Worm (Caenorhabditis elegans): ENCODE results near the gene arp-6.

The arp-6 gene

ce11 chrII:8058769-8059168 lies 21.6 kb upstream of the arp-6 start, which contains the start of gene T05H10.8:
Gene T05H10.8 (plus strand): TSS chrII:8059069.
- no peak for TF ChIP-seq nhr-71 (tag; optimal IDR thresholded peaks at IDR 0.05)
- TF ChIP-seq dsc-1 (tag; optimal IDR thresholded peaks at IDR 0.05) = peak; percentile 20

- TF ChIP-seq ceh-82 (tag; optimal IDR thresholded peaks at IDR 0.05) (no peak), snu-23 (GFP tag; optimal IDR thresholded peaks at IDR 0.05) (no peak), nhr-71 (tag; optimal IDR thresholded peaks at IDR 0.05) (peak; percentile 41), ama-1 (optimal IDR thresholded peaks at IDR 0.05) (no peak), skn-1 (tag; optimal IDR thresholded peaks at IDR 0.05) (no peak), fkh-8 (tag; optimal IDR thresholded peaks at IDR 0.05) (peak; percentile 54), C04F5.9 (tag; optimal IDR thresholded peaks at IDR 0.05) (no peak), efl-3 (GFP tag; optimal IDR thresholded peaks at IDR 0.05) (no peak), dpl-1 (GFP tag; optimal IDR thresholded peaks at IDR 0.05) (no peak), fos-1 (tag; optimal IDR thresholded peaks at IDR 0.05) (no peak), unc-62 (GFP tag; optimal IDR thresholded peaks at IDR 0.05) (no peak), nhr-47 (tag; optimal IDR thresholded peaks at IDR 0.05) (peak; percentile 12), dsc-1 (tag; optimal IDR thresholded peaks at IDR 0.05) (peak; percentile 45), hlh-4 (tag; optimal IDR thresholded peaks at IDR 0.05) (peak; percentile 52), jun-1 (tag; optimal IDR thresholded peaks at IDR 0.05) (no peak)
These were observed 20.8 kb upstream of the arp-6 start for ce11 chrII:8057911-8058310.

ce11 chrII:8052850-8053249 lies 15.7 kb upstream of the arp-6 start, which contains the start of gene T05H10.4:
Gene T05H10.4 (plus strand): TSS chrII:8053150.
- TF ChIP-seq blmp-1 (tag; optimal IDR thresholded peaks at IDR 0.05) (peak; percentile 53), dsc-1 (tag; optimal IDR thresholded peaks at IDR 0.05) (no peak), isw-1 (GFP tag; IDR thresholded peaks at IDR 0.05) (no peak)

DNA sequence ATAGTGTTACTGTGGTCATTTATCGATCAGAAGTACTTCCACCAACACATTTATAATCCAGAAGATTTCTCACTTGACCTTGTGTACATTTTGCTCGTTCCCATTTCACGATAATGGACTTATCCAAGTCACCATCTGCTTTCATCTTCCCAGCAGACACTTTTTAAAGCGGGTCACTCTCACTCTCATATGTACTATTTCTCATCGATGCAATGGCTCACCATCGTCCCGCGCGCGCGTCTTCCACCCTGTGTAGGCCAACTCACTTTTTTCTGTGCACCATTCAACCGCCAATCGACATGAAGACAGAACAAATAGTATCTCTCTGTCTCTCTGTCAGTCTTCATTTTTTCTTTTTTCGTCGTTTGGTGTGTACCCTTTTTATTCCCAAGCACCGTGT lies 15.0 kb upstream of the arp-6 start:
- TF ChIP-seq fkh-4 (tag; optimal IDR thresholded peaks at IDR 0.05; ENCODE audit: borderline replicate concordance) (no peak), elt-2 (tag; optimal IDR thresholded peaks at IDR 0.05) (no peak), skn-1 (tag; optimal IDR thresholded peaks at IDR 0.05) (no peak), lin-15B (tag; optimal IDR thresholded peaks at IDR 0.05) (no peak), mep-1 (tag; optimal IDR thresholded peaks at IDR 0.05) (no peak), sup-37 (GFP tag; optimal IDR thresholded peaks at IDR 0.05) (no peak), nhr-28 (tag; optimal IDR thresholded peaks at IDR 0.05) (no peak)

DNA sequence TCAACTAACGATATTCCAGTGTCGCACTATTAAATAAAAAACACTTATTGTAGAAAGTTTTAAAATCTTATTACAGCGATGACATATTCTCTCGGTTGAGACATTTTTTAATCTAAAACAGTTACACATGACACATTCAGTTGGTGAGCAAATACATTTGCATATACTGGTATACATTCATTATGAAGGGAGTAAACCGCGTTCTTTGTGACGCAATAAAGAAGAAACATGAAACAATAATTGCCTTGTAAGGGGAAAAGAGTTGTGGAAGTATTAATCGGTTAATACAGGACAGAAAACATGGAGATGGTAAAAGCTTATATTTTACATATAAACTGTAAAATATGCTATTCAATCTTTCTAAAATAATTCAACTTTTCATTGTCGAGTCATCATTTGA lies 14.2 kb upstream of the arp-6 start:
- TF ChIP-seq C34B4.2 (tag; optimal IDR thresholded peaks at IDR 0.05) = no peak
- TF ChIP-seq unc-62 (GFP tag; optimal IDR thresholded peaks at IDR 0.05) = no peak
- no peak for TF ChIP-seq efl-1 (optimal IDR thresholded peaks at IDR 0.05)
- TF ChIP-seq efl-1 (GFP tag; optimal IDR thresholded peaks at IDR 0.05 in 1 of 2) = no peak
- TF ChIP-seq hlh-17 (GFP tag; optimal IDR thresholded peaks at IDR 0.05; ENCODE audit: borderline replicate concordance) = no peak
- no peak for TF ChIP-seq ceh-90 (tag; optimal IDR thresholded peaks at IDR 0.05)
- no peak for TF ChIP-seq snu-23 (GFP tag; optimal IDR thresholded peaks at IDR 0.05)
- TF ChIP-seq mdl-1 (tag; optimal IDR thresholded peaks at IDR 0.05) = no peak

- TF ChIP-seq nhr-90 (tag; optimal IDR thresholded peaks at IDR 0.05; ENCODE audit: poor library complexity) = no peak
- TF ChIP-seq zag-1 (tag; optimal IDR thresholded peaks at IDR 0.05) = no peak
- TF ChIP-seq ets-5 (GFP tag; IDR thresholded peaks at IDR 0.05) = no peak
- no peak for TF ChIP-seq nhr-28 (tag; optimal IDR thresholded peaks at IDR 0.05)
- no peak for TF ChIP-seq lin-14 (GFP tag; optimal IDR thresholded peaks at IDR 0.05)
- no peak for TF ChIP-seq ceh-90 (tag; optimal IDR thresholded peaks at IDR 0.05)
- TF ChIP-seq mdl-1 (tag; optimal IDR thresholded peaks at IDR 0.05) = no peak
- no peak for TF ChIP-seq nhr-12 (tag; optimal IDR thresholded peaks at IDR 0.05)
- no peak for TF ChIP-seq efl-3 (GFP tag; optimal IDR thresholded peaks at IDR 0.05)
- TF ChIP-seq unc-62 (GFP tag; optimal IDR thresholded peaks at IDR 0.05) = no peak
- no peak for TF ChIP-seq lin-35 (GFP tag; optimal IDR thresholded peaks at IDR 0.05)
- TF ChIP-seq unc-86 (tag; optimal IDR thresholded peaks at IDR 0.05) = no peak
- no peak for TF ChIP-seq hlh-4 (tag; optimal IDR thresholded peaks at IDR 0.05)
- TF ChIP-seq snu-23 (GFP tag; optimal IDR thresholded peaks at IDR 0.05) = no peak
- no peak for TF ChIP-seq lin-15B (tag; optimal IDR thresholded peaks at IDR 0.05)
These were observed 13.3 kb upstream of the arp-6 start, which contains the start of gene mtre-1 for ce11 chrII:8050477-8050876. Gene mtre-1 (minus strand): TSS chrII:8050577.

Data from whole organism, L1 larva.